Fruit fly (Drosophila melanogaster) ovary, adult (tissue): ENCODE data around the gene CG43251.

Experiments
- CG17801 ChIP-seq: fragments of 200-800 bp; optimal IDR thresholded peaks from 2 replicates; lab custom pipeline; 2019; ENCODE audit warnings: missing biosample characterization, mild to moderate bottlenecking, missing genetic modification characterization, moderate library complexity; ENCODE audit not compliant: partially characterized antibody

The CG43251 gene

dm6 chr3L:20748577-20748976 lies 10.1 kb upstream of the CG43251 start:
- no peak for TF ChIP-seq CG17801 (GFP tag; lab: Kevin White, UChicago)

dm6 chr3L:20750391-20750790 lies 8.3 kb upstream of the CG43251 start:
- no peak for TF ChIP-seq CG17801 (GFP tag; lab: Kevin White, UChicago)

dm6 chr3L:20752964-20753363 lies 5.7 kb upstream of the CG43251 start:
- no peak for TF ChIP-seq CG17801 (GFP tag; lab: Kevin White, UChicago)

- no peak for TF ChIP-seq CG17801 (GFP tag; lab: Kevin White, UChicago)
These were observed 3.1 kb upstream of the CG43251 start, which contains the start of gene CG33912 for dm6 chr3L:20755585-20755984. Gene CG33912, minus strand, starts transcription at chr3L:20755685.

dm6 chr3L:20761482-20761881 lies 2.8 kb downstream of the CG43251 start:
- no peak for TF ChIP-seq CG17801 (GFP tag; lab: Kevin White, UChicago)

dm6 chr3L:20767227-20767626 lies 8.5 kb downstream of the CG43251 start:
- no peak for TF ChIP-seq CG17801 (GFP tag; lab: Kevin White, UChicago)

- TF ChIP-seq CG17801 (GFP tag; lab: Kevin White, UChicago): no peak
These were observed 10.7 kb downstream of the CG43251 start, which contains the start of the genes CG4074 and CG4186 for dm6 chr3L:20769350-20769749. Gene CG4074, minus strand, starts transcription at chr3L:20769500. Gene CG4186, plus strand, starts transcription at chr3L:20769586.

dm6 chr3L:20771001-20771890 lies 12.6 kb downstream of the CG43251 start, which contains the start of the genes CG4042 and Pitslre:
Gene CG4042, minus strand, starts transcription at chr3L:20771507.
Gene Pitslre, plus strand, starts transcription at chr3L:20771528.
- TF ChIP-seq CG17801 (GFP tag; lab: Kevin White, UChicago): no peak

- peak; percentile 71 for TF ChIP-seq CG17801 (GFP tag; lab: Kevin White, UChicago)
These were observed 13.4 kb downstream of the CG43251 start for dm6 chr3L:20771891-20772646.

- TF ChIP-seq CG17801 (GFP tag; lab: Kevin White, UChicago): no peak
These were observed 13.9 kb downstream of the CG43251 start for dm6 chr3L:20772647-20773015.

dm6 chr3L:20777496-20777895 lies 18.8 kb downstream of the CG43251 start:
- no peak for TF ChIP-seq CG17801 (GFP tag; lab: Kevin White, UChicago)

- peak; percentile 41 for TF ChIP-seq CG17801 (GFP tag; lab: Kevin White, UChicago)
These were observed 19.8 kb downstream of the CG43251 start, which contains the start of the genes Pex16 and Pex14 for dm6 chr3L:20778224-20779063. Gene Pex16, minus strand, starts transcription at chr3L:20778264. Gene Pex14, plus strand, starts transcription at chr3L:20778799.

- no peak for TF ChIP-seq CG17801 (GFP tag; lab: Kevin White, UChicago)
These were observed 25.7 kb downstream of the CG43251 start for dm6 chr3L:20784394-20784793.
